Fruit fly (Drosophila melanogaster): Measurements from ENCODE around the gene CG44325.

- no peak for TF ChIP-seq psq (optimal IDR thresholded peaks at IDR 0.05)
- TF ChIP-seq ttk (optimal IDR thresholded peaks at IDR 0.05) = no peak
These were observed 14.9 kb downstream of the CG44325 start for dm6 chrX:9063425-9063824.

All from Kc167 (cell line).